Worm (Caenorhabditis elegans): ENCODE data around the gene ZK616.61.
A peak's percentile ranks its signal among the peaks of the same experiment; 100 is the strongest.

ZK616.61 gene

DNA sequence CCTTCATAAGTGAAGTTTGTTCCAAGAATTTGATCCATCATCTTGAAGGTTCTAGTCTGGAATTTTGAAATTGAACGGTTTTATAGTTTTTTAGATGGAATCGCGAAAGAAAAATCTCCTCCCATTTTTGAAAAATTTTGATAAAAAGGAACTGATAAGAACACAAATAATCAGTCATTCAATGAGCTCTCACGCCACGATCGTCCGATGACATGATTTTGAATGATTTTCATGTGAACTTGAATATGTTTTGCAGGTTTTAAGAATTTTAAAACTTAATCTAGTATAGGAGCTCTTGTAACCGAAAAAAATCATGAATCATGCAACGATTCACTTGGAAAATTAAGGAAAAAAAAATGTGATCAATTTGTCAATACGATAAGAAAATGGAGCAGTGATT lies 28.4 kb upstream of the ZK616.61 start, which contains the start of gene elo-5 (continued):
- TF ChIP-seq madf-5 (GFP tag; IDR thresholded peaks at IDR 0.05) (no peak), lim-7 (GFP tag; IDR thresholded peaks at IDR 0.05) (no peak), rbr-2 (tag; optimal IDR thresholded peaks at IDR 0.05) (no peak), pha-4 (GFP tag; IDR thresholded peaks at IDR 0.05) (no peak), pha-4 (tag; optimal IDR thresholded peaks at IDR 0.05) (no peak), madf-9 (GFP tag; conservative IDR thresholded peaks at IDR 0.05) (no peak), lin-38 (GFP tag; IDR thresholded peaks at IDR 0.05) (no peak), set-16 (GFP tag; IDR thresholded peaks at IDR 0.05) (no peak), F49E8.2 (tag; optimal IDR thresholded peaks at IDR 0.05; ENCODE audit: borderline replicate concordance) (no peak), egl-27 (tag; optimal IDR thresholded peaks at IDR 0.05) (no peak), nhr-237 (tag; optimal IDR thresholded peaks at IDR 0.05) (no peak), ZK337.2 (GFP tag; IDR thresholded peaks at IDR 0.05) (no peak), hlh-11 (tag; optimal IDR thresholded peaks at IDR 0.05) (peak; percentile 63), Y75B8A.6 (GFP tag; IDR thresholded peaks at IDR 0.05) (no peak), Y5F2A.4 (GFP tag; optimal IDR thresholded peaks at IDR 0.05) (no peak), ama-1 (optimal IDR thresholded peaks at IDR 0.05) (no peak), zag-1 (tag; optimal IDR thresholded peaks at IDR 0.05) (no peak), mep-1 (tag; optimal IDR thresholded peaks at IDR 0.05) (no peak), lin-39 (tag; optimal IDR thresholded peaks at IDR 0.05) (no peak), spr-1 (tag; optimal IDR thresholded peaks at IDR 0.05) (no peak), lin-29 (GFP tag; IDR thresholded peaks at IDR 0.05) (no peak), nhr-48 (tag; optimal IDR thresholded peaks at IDR 0.05) (no peak), daf-16 (GFP tag; optimal IDR thresholded peaks at IDR 0.05) (no peak), daf-16 (tag; optimal IDR thresholded peaks at IDR 0.05) (peak; percentile 75), zip-2 (tag; optimal IDR thresholded peaks at IDR 0.05) (no peak), ceh-62 (tag; optimal IDR thresholded peaks at IDR 0.05) (no peak), attf-4 (tag; optimal IDR thresholded peaks at IDR 0.05) (no peak), aha-1 (tag) (peak; percentile 48), D1046.2 (GFP tag; IDR thresholded peaks at IDR 0.05) (no peak), lin-13 (GFP tag; optimal IDR thresholded peaks at IDR 0.05) (no peak), daf-19 (GFP tag; conservative IDR thresholded peaks at IDR 0.05) (no peak), ctbp-1 (GFP tag; IDR thresholded peaks at IDR 0.05) (no peak), zfp-2 (tag; optimal IDR thresholded peaks at IDR 0.05) (no peak), vab-7 (GFP tag; IDR thresholded peaks at IDR 0.05) (no peak), nhr-76 (tag; optimal IDR thresholded peaks at IDR 0.05) (no peak), tag-97 (GFP tag; IDR thresholded peaks at IDR 0.05) (no peak), ceh-28 (tag; optimal IDR thresholded peaks at IDR 0.05) (no peak), pqm-1 (tag; optimal IDR thresholded peaks at IDR 0.05) (peak; percentile 37)

DNA sequence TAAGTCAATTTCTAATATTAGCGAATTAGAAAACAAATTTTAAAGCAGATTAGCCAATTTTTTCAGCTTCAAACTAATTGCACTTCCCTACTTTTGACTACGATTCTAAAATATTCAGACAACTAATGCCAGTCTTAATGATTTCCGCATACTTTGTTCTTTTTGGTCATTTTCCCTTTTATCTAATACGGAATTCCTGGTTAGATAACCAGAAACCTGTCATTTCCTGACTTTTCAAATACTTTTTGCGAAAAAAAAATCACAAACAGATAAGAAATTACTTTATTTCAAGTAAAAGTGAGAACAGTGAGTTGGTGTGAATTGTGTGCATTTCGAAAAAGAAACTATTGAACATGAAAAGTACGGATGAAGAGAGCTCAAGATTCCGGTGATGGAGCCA lies 25.3 kb upstream of the ZK616.61 start:
- TF ChIP-seq ceh-62 (tag; optimal IDR thresholded peaks at IDR 0.05) (no peak), nhr-25 (tag; optimal IDR thresholded peaks at IDR 0.05; ENCODE audit: borderline replicate concordance, insufficient read depth) (no peak), zip-11 (GFP tag; IDR thresholded peaks at IDR 0.05) (no peak), skn-1 (tag; optimal IDR thresholded peaks at IDR 0.05) (no peak), unc-130 (GFP tag; optimal IDR thresholded peaks at IDR 0.05) (no peak), nhr-76 (tag; optimal IDR thresholded peaks at IDR 0.05) (no peak), nhr-28 (tag; optimal IDR thresholded peaks at IDR 0.05) (peak; percentile 53), mdl-1 (tag; optimal IDR thresholded peaks at IDR 0.05) (no peak), aly-2 (tag; optimal IDR thresholded peaks at IDR 0.05) (no peak), php-3 (GFP tag; IDR thresholded peaks at IDR 0.05) (0 out of 2 replicates have a peak, but pooled peaks have one; percentile 16), dmd-6 (GFP tag; IDR thresholded peaks at IDR 0.05) (peak; percentile 77), ceh-82 (tag; optimal IDR thresholded peaks at IDR 0.05) (no peak), dve-1 (tag; optimal IDR thresholded peaks at IDR 0.05; ENCODE audit: insufficient read depth) (peak; percentile 70), fos-1 (tag; optimal IDR thresholded peaks at IDR 0.05) (no peak), ZK546.5 (tag; optimal IDR thresholded peaks at IDR 0.05) (no peak), zag-1 (tag; optimal IDR thresholded peaks at IDR 0.05) (no peak), set-16 (GFP tag; IDR thresholded peaks at IDR 0.05) (no peak), ceh-20 (GFP tag; IDR thresholded peaks at IDR 0.05) (no peak), tra-1 (GFP tag; IDR thresholded peaks at IDR 0.05) (peak; percentile 61; the same call in 1 of the 2 replicates), daf-16 (GFP tag; optimal IDR thresholded peaks at IDR 0.05) (no peak), daf-16 (tag; optimal IDR thresholded peaks at IDR 0.05) (peak; percentile 65), hlh-11 (tag; optimal IDR thresholded peaks at IDR 0.05) (peak; percentile 14), spr-3 (GFP tag; optimal IDR thresholded peaks at IDR 0.05) (no peak)
